Worm (Caenorhabditis elegans) whole organism, young adult: ENCODE measurements around the gene npr-29.

Experiments used
- K12H6.12 ChIP-seq: fragments of 200-800 bp; sonication (Bioruptor generic); optimal IDR thresholded peaks from 2 replicates; lab custom pipeline; 2018; ENCODE audit warnings: mild to moderate bottlenecking, missing genetic modification characterization, missing compliant biosample characterization
- ama-1 ChIP-seq, 3 experiments: fragments of 150-350 bp in 1 of 3; sonication (generic microtip) in 2 of 3; optimal IDR thresholded peaks; 2 replicates each; lab custom pipeline; 2014 to 2018; ENCODE audit warnings: missing biosample characterization in 2 of 3, missing genetic modification characterization in 2 of 3, missing genetic modification reagents in 2 of 3
- dpl-1 ChIP-seq: fragments of 150-350 bp; optimal IDR thresholded peaks from 2 replicates; lab custom pipeline; 2014; ENCODE audit warnings: missing biosample characterization, missing genetic modification reagents, missing genetic modification characterization
- hmg-20 ChIP-seq: fragments of 200-800 bp; sonication (Bioruptor generic); IDR thresholded peaks from 2 replicates; pipeline ENCODE4 v1.3.6; 2022; ENCODE audit warnings: missing genetic modification reagents, missing genetic modification characterization, missing compliant biosample characterization
- tbx-9 ChIP-seq: sonication (generic microtip); optimal IDR thresholded peaks from 2 replicates; lab custom pipeline; 2016; ENCODE audit warnings: borderline replicate concordance, missing genetic modification characterization, inconsistent platforms, missing compliant biosample characterization

ce11 chrIII:9236228-9236627 is 21.0 kb upstream of the npr-29 start, which contains the start of gene T23G5.2:
- TF ChIP-seq dpl-1 (GFP tag; lab: Kevin White, UChicago): no peak
- no peak for TF ChIP-seq hmg-20 (GFP tag; lab: Robert Waterston, UW)
- no peak for TF ChIP-seq ama-1 (optimal IDR thresholded peaks at IDR 0.05; lab: Kevin White, UChicago)
- no peak for TF ChIP-seq ama-1 (GFP tag; optimal IDR thresholded peaks at IDR 0.05; lab: Kevin White, UChicago)
- TF ChIP-seq tbx-9 (tag; lab: Kevin White, UChicago): no peak
- no peak for TF ChIP-seq K12H6.12 (tag; lab: Kevin White, UChicago)
